Worm (Caenorhabditis elegans): ENCODE data around the gene clec-52.
"Not testable (repeated sequence)": the region's sequence is repeated elsewhere in the genome, so short reads cannot be mapped to it uniquely, and the experiment has no call there.

The clec-52 gene

DNA sequence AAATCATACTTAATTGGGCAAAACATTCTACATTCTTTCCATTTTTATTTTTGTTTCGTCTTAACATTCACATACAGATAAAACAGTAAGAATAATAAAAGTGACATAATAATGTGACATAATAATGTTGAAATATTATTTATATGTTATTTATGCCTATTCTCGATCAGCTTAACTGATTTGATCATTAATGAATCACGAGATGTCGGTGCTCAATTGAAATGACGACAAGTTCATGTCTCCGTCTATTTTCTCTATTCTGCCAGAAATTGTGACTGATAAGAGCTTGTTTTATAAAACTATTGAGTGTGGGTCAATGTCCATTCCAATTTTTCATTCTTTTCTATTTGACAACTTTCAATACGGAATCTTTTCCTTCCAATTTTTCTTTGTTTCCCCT is 16.8 kb downstream of the clec-52 start:
- TF ChIP-seq unc-62 (GFP tag; optimal IDR thresholded peaks at IDR 0.05), result no peak

DNA sequence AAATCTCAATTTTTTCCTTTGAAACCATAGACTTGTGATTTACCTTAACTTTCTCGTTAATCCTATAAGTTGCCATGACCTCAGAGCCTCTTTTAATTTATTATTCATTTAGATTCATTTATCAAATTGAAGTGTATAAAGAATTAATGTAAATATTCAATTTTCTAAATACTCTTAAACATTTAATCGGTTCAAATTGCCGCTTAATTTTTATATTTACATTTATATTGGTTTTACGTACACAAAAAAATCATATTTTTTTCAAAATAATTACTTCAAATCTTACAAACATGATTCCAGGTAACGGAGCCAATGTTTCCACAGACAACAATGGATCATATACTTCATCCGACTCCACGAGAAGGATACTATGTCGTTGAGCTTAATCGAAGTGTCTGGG is 20.1 kb downstream of the clec-52 start, which contains the start of gene pmk-1:
pmk-1 (plus strand) TSS at position 301 of the 400 bp plus-strand sequence.
- no peak for TF ChIP-seq unc-62 (GFP tag; optimal IDR thresholded peaks at IDR 0.05)

- TF ChIP-seq unc-62 (GFP tag; optimal IDR thresholded peaks at IDR 0.05), result no peak
Observed at ce11 chrIV:8146283-8146682, 22.3 kb downstream of the clec-52 start.

- TF ChIP-seq unc-62 (GFP tag; optimal IDR thresholded peaks at IDR 0.05), result no peak
Observed at ce11 chrIV:8144341-8144740, 24.2 kb downstream of the clec-52 start.

ce11 chrIV:8142735-8143550 is 25.6 kb downstream of the clec-52 start, which contains the start of gene pmk-2:
Gene pmk-2, plus strand, starts transcription at chrIV:8143500.
- TF ChIP-seq unc-62 (GFP tag; optimal IDR thresholded peaks at IDR 0.05), result no peak

ce11 chrIV:8138984-8139383 is 29.6 kb downstream of the clec-52 start, which contains the start of gene pmk-3:
Gene pmk-3, plus strand, starts transcription at chrIV:8139219.
- TF ChIP-seq unc-62 (GFP tag; optimal IDR thresholded peaks at IDR 0.05), result no peak

DNA sequence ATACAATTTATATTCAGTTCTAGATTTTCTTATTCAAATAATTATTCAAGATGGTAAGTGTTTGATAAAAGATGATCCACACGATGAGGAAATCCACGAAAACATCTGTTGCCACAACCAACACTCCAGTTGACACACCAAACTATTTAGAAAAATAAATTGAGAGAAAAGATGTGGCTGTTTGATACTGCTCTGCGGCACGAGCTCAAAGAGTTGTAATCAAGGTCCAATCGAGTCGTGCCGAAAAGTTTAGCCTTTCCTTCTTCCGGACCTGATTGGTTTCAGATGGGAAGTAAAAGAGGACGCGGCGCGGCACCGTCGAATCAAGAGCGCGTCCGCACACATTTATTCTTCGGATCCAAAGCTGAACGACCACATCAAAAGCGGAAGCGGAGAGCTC is 32.0 kb downstream of the clec-52 start:
- TF ChIP-seq unc-62 (GFP tag; optimal IDR thresholded peaks at IDR 0.05), result no peak

DNA sequence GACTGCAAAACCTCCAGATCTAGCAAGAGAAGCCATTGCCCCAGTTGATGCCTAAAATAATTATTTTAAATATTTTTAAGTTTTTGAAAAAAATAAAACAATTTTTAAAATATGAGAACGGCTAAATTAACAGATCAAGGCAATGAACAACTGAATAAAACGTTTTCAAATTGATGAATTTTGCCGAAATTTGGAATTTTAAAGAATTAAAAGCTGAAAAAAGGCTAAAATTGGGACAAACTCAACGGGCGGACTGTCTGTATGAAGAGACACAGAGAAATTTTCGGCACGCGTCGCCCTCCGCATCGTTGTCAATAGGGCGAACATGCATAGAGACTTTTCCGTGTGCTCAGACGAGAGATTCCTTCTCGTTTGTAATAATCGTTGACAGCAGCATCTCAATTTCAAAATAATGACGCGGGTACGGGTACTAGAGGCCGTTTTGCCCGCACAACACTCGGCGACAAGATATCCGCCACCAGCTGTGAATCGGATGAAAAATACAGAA is 32.5 kb downstream of the clec-52 start, which contains the start of the genes isp-1 and islo-1:
isp-1 (minus strand) TSS at position 51 of the 508 bp plus-strand sequence.
islo-1 (plus strand) TSS at position 385 of the 508 bp plus-strand sequence.
- no peak for TF ChIP-seq unc-62 (GFP tag; optimal IDR thresholded peaks at IDR 0.05)

- TF ChIP-seq unc-62 (GFP tag; optimal IDR thresholded peaks at IDR 0.05), result no peak
Observed at ce11 chrIV:8133536-8133935, 35.0 kb downstream of the clec-52 start, which contains the start of gene sph-1. Gene sph-1, minus strand, starts transcription at chrIV:8133558.

DNA sequence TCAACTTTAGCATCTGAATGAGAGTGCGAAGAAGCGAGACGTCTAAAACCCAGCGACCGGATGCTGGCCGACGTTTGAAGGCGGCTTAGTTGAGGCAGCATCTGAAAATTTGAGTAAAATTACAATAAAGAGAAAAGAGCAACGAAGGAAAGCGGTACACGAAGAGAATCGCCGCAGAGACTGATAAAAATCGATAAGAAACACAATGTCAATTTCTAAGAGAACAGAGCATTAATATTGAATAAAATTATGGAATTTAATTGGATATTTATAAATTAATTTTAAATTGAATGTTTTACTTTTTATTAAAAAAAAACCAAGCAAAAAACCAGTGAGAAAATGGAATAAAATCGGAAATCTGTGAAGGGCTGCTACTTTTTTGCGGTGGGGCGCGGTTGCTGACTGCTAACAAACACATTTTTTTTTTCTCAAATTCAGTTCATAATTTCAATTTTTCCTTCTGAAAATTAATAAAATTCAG is 38.4 kb downstream of the clec-52 start, which contains the start of the genes ndub-11 and moc-3:
ndub-11 (minus strand) TSS at position 101 of the 481 bp plus-strand sequence.
moc-3 (plus strand) TSS at position 431 of the 481 bp plus-strand sequence.
- no peak for TF ChIP-seq unc-62 (GFP tag; optimal IDR thresholded peaks at IDR 0.05)

DNA sequence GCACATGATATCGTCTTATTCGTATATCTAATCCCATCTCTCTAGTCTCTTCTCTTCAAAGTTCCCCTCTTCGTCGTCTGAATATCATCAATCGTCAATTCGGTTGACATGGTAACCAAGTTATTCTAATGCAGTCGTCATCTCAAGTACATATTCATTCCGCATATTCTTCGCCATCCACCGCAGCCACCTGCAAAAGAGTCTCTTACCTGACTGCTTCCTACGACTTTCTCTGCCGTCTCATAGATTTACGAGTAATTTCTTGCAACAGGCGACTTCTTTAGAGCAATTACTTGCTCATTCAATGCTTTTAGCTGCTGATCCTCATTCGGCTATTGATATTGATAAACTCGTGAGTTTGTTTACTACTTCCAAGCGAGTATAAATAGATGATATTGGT is 41.1 kb downstream of the clec-52 start:
- no peak for TF ChIP-seq unc-62 (GFP tag; optimal IDR thresholded peaks at IDR 0.05)

DNA sequence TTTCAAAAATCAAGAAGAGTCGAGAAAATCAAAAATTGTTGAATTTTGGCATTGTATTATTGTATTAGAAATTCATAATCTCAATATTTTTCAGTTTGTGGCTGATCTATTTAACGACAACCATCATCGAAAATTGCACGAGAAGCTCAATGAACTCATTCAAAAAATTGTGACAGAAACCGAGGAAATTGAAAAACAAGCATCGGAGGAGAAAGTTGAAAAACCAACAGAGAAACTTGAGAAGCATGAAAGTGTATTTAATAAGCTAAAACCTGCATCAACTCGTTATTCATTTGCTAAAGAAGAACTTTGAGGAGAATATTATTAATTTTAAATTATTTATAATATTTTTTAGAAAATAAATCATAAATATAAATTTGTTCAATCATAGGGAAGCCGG is 41.7 kb downstream of the clec-52 start, which contains the start of gene ceph-41:
ceph-41 (plus strand) TSS at position 301 of the 400 bp plus-strand sequence.
- no peak for TF ChIP-seq unc-62 (GFP tag; optimal IDR thresholded peaks at IDR 0.05)

DNA sequence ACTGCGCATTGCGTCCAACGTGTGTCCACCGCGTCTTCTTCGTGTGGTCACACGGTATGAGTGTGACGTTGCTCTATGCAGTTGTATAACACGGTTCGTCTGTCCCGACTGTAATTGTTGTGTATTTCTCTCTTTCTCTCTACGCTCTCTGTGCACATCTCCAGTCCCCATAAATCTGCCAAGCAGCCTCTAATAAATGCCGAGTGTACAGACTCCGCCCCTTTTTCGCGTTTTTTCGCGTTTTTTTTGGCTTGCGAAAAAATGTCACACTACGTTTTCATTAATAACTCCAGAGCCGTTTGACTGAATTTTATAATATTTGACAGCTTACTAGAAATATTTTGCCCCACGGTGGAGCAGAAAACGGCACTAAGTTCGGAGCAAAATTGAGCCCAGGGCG is 46.2 kb downstream of the clec-52 start, which contains the start of gene erp-44.3:
erp-44.3 (plus strand) TSS at position 301 of the 400 bp plus-strand sequence.
- TF ChIP-seq unc-62 (GFP tag; optimal IDR thresholded peaks at IDR 0.05), result not testable (repeated sequence)

ce11 chrIV:8118790-8119189 is 49.8 kb downstream of the clec-52 start, which contains the start of gene F42G8.8:
Gene F42G8.8, plus strand, starts transcription at chrIV:8119090.
- TF ChIP-seq unc-62 (GFP tag; optimal IDR thresholded peaks at IDR 0.05), result no peak
